Worm (Caenorhabditis elegans) whole organism, late embryonic: ENCODE data around the gene T02E9.6.
A peak's percentile ranks its signal among the peaks of the same experiment; 100 is the strongest.

Experiments used
- F13H6.1 ChIP-seq: sonication (generic microtip); optimal IDR thresholded peaks from 2 replicates; lab custom pipeline; 2016; ENCODE audit warnings: missing genetic modification characterization, missing compliant biosample characterization
- K02D7.2 ChIP-seq: sonication (generic microtip); optimal IDR thresholded peaks from 2 replicates; lab custom pipeline; 2017; ENCODE audit warnings: mild to moderate bottlenecking, missing genetic modification characterization, missing compliant biosample characterization
- K09A11.1 ChIP-seq: sonication (generic microtip); optimal IDR thresholded peaks from 2 replicates; lab custom pipeline; 2017; ENCODE audit warnings: antibody characterized with exemption, mild to moderate bottlenecking, missing genetic modification characterization, missing compliant biosample characterization; ENCODE audit not compliant: insufficient read depth
- T23F11.4 ChIP-seq: fragments of 200-800 bp; sonication (Bioruptor generic); optimal IDR thresholded peaks from 2 replicates; lab custom pipeline; 2018; ENCODE audit warnings: mild to moderate bottlenecking, missing genetic modification characterization, missing compliant biosample characterization
- Y22D7AL.16 ChIP-seq: sonication (generic microtip); optimal IDR thresholded peaks from 2 replicates; lab custom pipeline; 2016; ENCODE audit warnings: missing genetic modification characterization, missing compliant biosample characterization
- ceh-2 ChIP-seq: sonication (generic microtip); optimal IDR thresholded peaks from 2 replicates; lab custom pipeline; 2016; ENCODE audit warnings: missing genotype, missing genetic modification characterization, missing compliant biosample characterization
- ceh-24 ChIP-seq: sonication (generic microtip); optimal IDR thresholded peaks from 2 replicates; lab custom pipeline; 2016; ENCODE audit warnings: mild to moderate bottlenecking, missing genetic modification characterization, missing compliant biosample characterization
- ceh-30 ChIP-seq: fragments of 150-350 bp; optimal IDR thresholded peaks from 2 replicates; lab custom pipeline; 2014; ENCODE audit warnings: missing biosample characterization, missing genetic modification characterization
- ceh-31 ChIP-seq: sonication (generic microtip); optimal IDR thresholded peaks from 2 replicates; lab custom pipeline; 2016; ENCODE audit warnings: missing genetic modification characterization, missing compliant biosample characterization
- ceh-6 ChIP-seq: fragments of 200-800 bp; sonication (Bioruptor generic); optimal IDR thresholded peaks from 2 replicates; lab custom pipeline; 2018; ENCODE audit warnings: mild to moderate bottlenecking, missing genetic modification characterization, missing compliant biosample characterization
- ceh-9 ChIP-seq: sonication (generic microtip); optimal IDR thresholded peaks from 2 replicates; lab custom pipeline; 2016; ENCODE audit warnings: mild to moderate bottlenecking, missing genetic modification characterization, inconsistent platforms, missing compliant biosample characterization
- che-1 ChIP-seq: sonication (generic microtip); optimal IDR thresholded peaks from 2 replicates; lab custom pipeline; 2016; ENCODE audit warnings: mild to moderate bottlenecking, missing genetic modification characterization, missing compliant biosample characterization
- dmd-4 ChIP-seq: sonication (generic microtip); optimal IDR thresholded peaks from 2 replicates; lab custom pipeline; 2016; ENCODE audit warnings: borderline replicate concordance, missing genetic modification characterization, missing compliant biosample characterization
- dve-1 ChIP-seq: sonication (generic microtip); optimal IDR thresholded peaks from 2 replicates; lab custom pipeline; 2017; ENCODE audit warnings: antibody characterized with exemption, mild to moderate bottlenecking, missing genetic modification characterization, missing compliant biosample characterization
- elt-2 ChIP-seq: sonication (generic microtip); optimal IDR thresholded peaks from 2 replicates; lab custom pipeline; 2016; ENCODE audit warnings: missing genetic modification reagents, missing genetic modification characterization, missing compliant biosample characterization
- eyg-1 ChIP-seq: sonication (generic microtip); optimal IDR thresholded peaks from 2 replicates; lab custom pipeline; 2016; ENCODE audit warnings: missing genotype, missing genetic modification characterization, missing compliant biosample characterization
- fkh-10 ChIP-seq: fragments of 150-350 bp; optimal IDR thresholded peaks from 2 replicates; lab custom pipeline; 2014; ENCODE audit warnings: missing biosample characterization, missing genetic modification reagents, missing genetic modification characterization
- gmeb-2 ChIP-seq: sonication (generic microtip); optimal IDR thresholded peaks from 2 replicates; lab custom pipeline; 2016; ENCODE audit warnings: missing genetic modification characterization, inconsistent platforms, missing compliant biosample characterization
- hlh-13 ChIP-seq: fragments of 200-800 bp; sonication (Bioruptor generic); optimal IDR thresholded peaks from 2 replicates; lab custom pipeline; 2018; ENCODE audit warnings: mild to moderate bottlenecking, missing genetic modification characterization, missing compliant biosample characterization
- hlh-15 ChIP-seq: sonication (generic microtip); optimal IDR thresholded peaks from 2 replicates; lab custom pipeline; 2016; ENCODE audit warnings: missing genetic modification characterization, missing compliant biosample characterization
- hlh-30 ChIP-seq: sonication (generic microtip); optimal IDR thresholded peaks from 2 replicates; lab custom pipeline; 2017; ENCODE audit warnings: antibody characterized with exemption, missing genetic modification characterization, missing compliant biosample characterization; ENCODE audit not compliant: insufficient read depth
- hlh-6 ChIP-seq: sonication (generic microtip); optimal IDR thresholded peaks from 2 replicates; lab custom pipeline; 2016; ENCODE audit warnings: missing genotype, missing genetic modification characterization, missing compliant biosample characterization
- lim-6 ChIP-seq: sonication (generic microtip); optimal IDR thresholded peaks from 2 replicates; lab custom pipeline; 2016; ENCODE audit warnings: missing genetic modification characterization, missing compliant biosample characterization
- madf-2 ChIP-seq: sonication (generic microtip); optimal IDR thresholded peaks from 2 replicates; lab custom pipeline; 2017; ENCODE audit warnings: missing genetic modification characterization, missing compliant biosample characterization
- mec-3 ChIP-seq: sonication (generic microtip); optimal IDR thresholded peaks from 2 replicates; lab custom pipeline; 2016; ENCODE audit warnings: borderline replicate concordance, missing genetic modification characterization, missing compliant biosample characterization
- nfya-1 ChIP-seq: sonication (generic microtip); optimal IDR thresholded peaks from 2 replicates; lab custom pipeline; 2017; ENCODE audit warnings: missing genetic modification characterization, mild to moderate bottlenecking, missing compliant biosample characterization, antibody characterized with exemption, moderate library complexity
- nhr-11 ChIP-seq: fragments of 150-350 bp; optimal IDR thresholded peaks from 2 replicates; lab custom pipeline; 2014; ENCODE audit warnings: missing biosample characterization, missing genetic modification characterization
- nhr-232 ChIP-seq: sonication (generic microtip); optimal IDR thresholded peaks from 2 replicates; lab custom pipeline; 2016; ENCODE audit warnings: missing genetic modification characterization, missing compliant biosample characterization
- odd-2 ChIP-seq: sonication (generic microtip); optimal IDR thresholded peaks from 2 replicates; lab custom pipeline; 2017; ENCODE audit warnings: antibody characterized with exemption, mild to moderate bottlenecking, missing genetic modification characterization, missing compliant biosample characterization
- pax-1 ChIP-seq: fragments of 150-350 bp; optimal IDR thresholded peaks from 2 replicates; lab custom pipeline; 2014; ENCODE audit warnings: missing biosample characterization, missing genetic modification characterization
- pha-2 ChIP-seq: sonication (generic microtip); optimal IDR thresholded peaks from 2 replicates; lab custom pipeline; 2017; ENCODE audit warnings: mild to moderate bottlenecking, missing genetic modification characterization, missing compliant biosample characterization
- pha-4 ChIP-seq: fragments of 150-350 bp; optimal IDR thresholded peaks from 2 replicates; lab custom pipeline; 2018; ENCODE audit warnings: missing biosample characterization, missing genetic modification reagents, missing genetic modification characterization
- pqm-1 ChIP-seq: sonication (generic microtip); optimal IDR thresholded peaks from 2 replicates; lab custom pipeline; 2016; ENCODE audit warnings: missing genetic modification characterization, missing compliant biosample characterization
- pros-1 ChIP-seq: fragments of 150-350 bp; optimal IDR thresholded peaks from 2 replicates; lab custom pipeline; 2014; ENCODE audit warnings: missing biosample characterization, missing genetic modification reagents, missing genetic modification characterization
- rnt-1 ChIP-seq: sonication (generic microtip); optimal IDR thresholded peaks from 2 replicates; lab custom pipeline; 2016; ENCODE audit warnings: missing genetic modification characterization, missing compliant biosample characterization
- sdc-2 ChIP-seq: sonication (generic microtip); optimal IDR thresholded peaks from 2 replicates; lab custom pipeline; 2016; ENCODE audit warnings: missing genotype, missing genetic modification characterization, missing compliant biosample characterization
- sox-4 ChIP-seq: sonication (generic microtip); optimal IDR thresholded peaks from 2 replicates; lab custom pipeline; 2017; ENCODE audit warnings: mild to moderate bottlenecking, missing genetic modification characterization, inconsistent platforms, missing compliant biosample characterization
- tbx-2 ChIP-seq: sonication (generic microtip); optimal IDR thresholded peaks from 2 replicates; lab custom pipeline; 2016; ENCODE audit warnings: missing genetic modification characterization, missing compliant biosample characterization
- tbx-7 ChIP-seq: sonication (generic microtip); optimal IDR thresholded peaks from 2 replicates; lab custom pipeline; 2016; ENCODE audit warnings: missing genotype, missing genetic modification characterization, missing compliant biosample characterization
- ttx-3 ChIP-seq: sonication (generic microtip); optimal IDR thresholded peaks from 2 replicates; lab custom pipeline; 2016; ENCODE audit warnings: missing genetic modification reagents, missing genetic modification characterization, missing compliant biosample characterization
- unc-42 ChIP-seq: sonication (generic microtip); optimal IDR thresholded peaks from 2 replicates; lab custom pipeline; 2016; ENCODE audit warnings: missing genotype, missing genetic modification characterization, missing compliant biosample characterization
- unc-55 ChIP-seq: sonication (generic microtip); optimal IDR thresholded peaks from 2 replicates; lab custom pipeline; 2017; ENCODE audit warnings: missing biosample characterization, missing genetic modification reagents, missing genetic modification characterization
- unc-86 ChIP-seq: sonication (generic microtip); optimal IDR thresholded peaks from 2 replicates; lab custom pipeline; 2016; ENCODE audit warnings: missing genetic modification characterization, missing compliant biosample characterization
- ztf-16 ChIP-seq: sonication (generic microtip); optimal IDR thresholded peaks from 2 replicates; lab custom pipeline; 2017; ENCODE audit warnings: missing genetic modification characterization, missing compliant biosample characterization

Gene T02E9.6

ce11 chrV:11320860-11321259 is 13.2 kb downstream of the T02E9.6 start:
- no peak for TF ChIP-seq unc-42 (tag; lab: Kevin White, UChicago)
- TF ChIP-seq K09A11.1 (tag; lab: Kevin White, UChicago) = no peak
- no peak for TF ChIP-seq hlh-15 (tag; lab: Kevin White, UChicago)
- TF ChIP-seq T23F11.4 (GFP tag; lab: Kevin White, UChicago) = no peak
- no peak for TF ChIP-seq elt-2 (tag; lab: Kevin White, UChicago)
- TF ChIP-seq, all 69 proteins: peak for 0

ce11 chrV:11316801-11317200 is 17.3 kb downstream of the T02E9.6 start, which contains the start of gene cutl-18:
Gene cutl-18, minus strand, starts transcription at chrV:11316901.
- TF ChIP-seq dmd-4 (no peak), odd-2 (tag; lab: Kevin White, UChicago) (no peak), lim-6 (tag; lab: Kevin White, UChicago) (no peak), ceh-30 (tag; lab: Kevin White, UChicago) (no peak), pha-4 (no peak), che-1 (tag; lab: Kevin White, UChicago) (no peak), pax-1 (tag; lab: Kevin White, UChicago) (no peak), pqm-1 (tag; lab: Kevin White, UChicago) (no peak), nhr-11 (tag; lab: Kevin White, UChicago) (no peak), tbx-7 (tag; lab: Kevin White, UChicago) (no peak), hlh-30 (tag; lab: Kevin White, UChicago) (no peak), ceh-6 (GFP tag; lab: Kevin White, UChicago) (no peak), unc-86 (tag; lab: Kevin White, UChicago) (no peak), sox-4 (tag; lab: Kevin White, UChicago) (no peak), hlh-15 (tag; lab: Kevin White, UChicago) (no peak), rnt-1 (tag; lab: Kevin White, UChicago) (no peak), ttx-3 (tag; lab: Kevin White, UChicago) (no peak)

ce11 chrV:11314025-11314880 is 19.8 kb downstream of the T02E9.6 start:
- TF ChIP-seq hlh-6 (tag; lab: Kevin White, UChicago) = peak; percentile 100
- TF ChIP-seq unc-55 (GFP tag; lab: Kevin White, UChicago) = peak; percentile 65
- TF ChIP-seq sox-4 (tag; lab: Kevin White, UChicago) = peak; percentile 99
- TF ChIP-seq sdc-2 (tag; lab: Kevin White, UChicago) = peak; percentile 95
- peak; percentile 99 for TF ChIP-seq lim-6 (tag; lab: Kevin White, UChicago)
- TF ChIP-seq madf-2 (tag; lab: Kevin White, UChicago) = peak; percentile 97
- no peak for TF ChIP-seq nhr-11 (tag; lab: Kevin White, UChicago)
- TF ChIP-seq pax-1 (tag; lab: Kevin White, UChicago) = peak; percentile 76
- peak; percentile 99 for TF ChIP-seq Y22D7AL.16 (tag; lab: Kevin White, UChicago)
- TF ChIP-seq hlh-30 (tag; lab: Kevin White, UChicago) = peak; percentile 98
- peak; percentile 98 for TF ChIP-seq hlh-15 (tag; lab: Kevin White, UChicago)
- peak; percentile 99 for TF ChIP-seq tbx-2 (tag; lab: Kevin White, UChicago)
- peak; percentile 96 for TF ChIP-seq pha-2
- peak; percentile 91 for TF ChIP-seq nfya-1
- TF ChIP-seq ceh-6 (GFP tag; lab: Kevin White, UChicago) = peak; percentile 100
- peak; percentile 97 for TF ChIP-seq ceh-24 (tag; lab: Kevin White, UChicago)
- TF ChIP-seq ztf-16 (tag; lab: Kevin White, UChicago) = peak; percentile 97
- peak; percentile 85 for TF ChIP-seq fkh-10 (GFP tag; lab: Kevin White, UChicago)
- peak; percentile 99 for TF ChIP-seq ceh-2 (tag; lab: Kevin White, UChicago)
- TF ChIP-seq dve-1 (tag; lab: Kevin White, UChicago) = peak; percentile 99
- peak; percentile 88 for TF ChIP-seq mec-3 (tag; lab: Kevin White, UChicago)
- TF ChIP-seq tbx-7 (tag; lab: Kevin White, UChicago) = peak; percentile 77
- TF ChIP-seq F13H6.1 (tag; lab: Kevin White, UChicago) = peak; percentile 99
- peak; percentile 100 for TF ChIP-seq K02D7.2 (tag; lab: Kevin White, UChicago)
- TF ChIP-seq hlh-13 (GFP tag; lab: Kevin White, UChicago) = peak; percentile 99
- peak; percentile 99 for TF ChIP-seq gmeb-2 (tag; lab: Kevin White, UChicago)
- peak; percentile 96 for TF ChIP-seq ceh-31 (tag; lab: Kevin White, UChicago)
- peak; percentile 98 for TF ChIP-seq ceh-9
- peak; percentile 99 for TF ChIP-seq nhr-232 (tag; lab: Kevin White, UChicago)
- TF ChIP-seq dmd-4 = peak; percentile 98
- peak; percentile 90 for TF ChIP-seq pros-1
- TF ChIP-seq unc-86 (tag; lab: Kevin White, UChicago) = peak; percentile 98
- TF ChIP-seq eyg-1 (tag; lab: Kevin White, UChicago) = peak; percentile 98
- peak; percentile 98 for TF ChIP-seq pqm-1 (tag; lab: Kevin White, UChicago)
